Worm (Caenorhabditis elegans): ENCODE data around the gene srd-29.

The srd-29 gene

ce11 chrV:7631732-7632131 lies 3.8 kb upstream of the srd-29 start, which contains the start of gene srd-25:
srd-25 (plus strand) TSS chrV:7632032.
- TF ChIP-seq aha-1 (tag) = peak; percentile 6
- no peak for TF ChIP-seq lir-3 (tag; optimal IDR thresholded peaks at IDR 0.05)

ce11 chrV:7634657-7635056 lies 912 bp upstream of the srd-29 start, which contains the start of gene srd-31:
srd-31 (minus strand) TSS chrV:7634757.
- TF ChIP-seq F26F4.8 (GFP tag; conservative IDR thresholded peaks at IDR 0.05) (no peak), madf-9 (GFP tag; conservative IDR thresholded peaks at IDR 0.05) (no peak), T20F7.1 (GFP tag; optimal IDR thresholded peaks at IDR 0.05) (no peak), unc-130 (GFP tag; optimal IDR thresholded peaks at IDR 0.05) (no peak), F49E8.2 (tag; optimal IDR thresholded peaks at IDR 0.05; ENCODE audit: borderline replicate concordance) (no peak), dmd-8 (GFP tag; IDR thresholded peaks at IDR 0.05) (no peak), ztf-7 (tag; optimal IDR thresholded peaks at IDR 0.05) (no peak), ceh-82 (tag; optimal IDR thresholded peaks at IDR 0.05) (no peak), lim-7 (GFP tag; IDR thresholded peaks at IDR 0.05) (no peak), daf-8 (GFP tag; IDR thresholded peaks at IDR 0.05) (no peak), daf-12 (tag; optimal IDR thresholded peaks at IDR 0.05) (no peak), mes-2 (tag; optimal IDR thresholded peaks at IDR 0.05; ENCODE audit: poor library complexity, severe bottlenecking) (no peak), madf-5 (GFP tag; IDR thresholded peaks at IDR 0.05) (no peak)

- TF ChIP-seq ztf-7 (tag; optimal IDR thresholded peaks at IDR 0.05) (no peak), egl-27 (tag; optimal IDR thresholded peaks at IDR 0.05) (no peak), cey-2 (tag; optimal IDR thresholded peaks at IDR 0.05; ENCODE audit: borderline replicate concordance, insufficient read depth) (no peak), ceh-62 (tag; optimal IDR thresholded peaks at IDR 0.05) (no peak), ceh-44 (GFP tag; IDR thresholded peaks at IDR 0.05) (no peak), hlh-11 (tag; optimal IDR thresholded peaks at IDR 0.05) (no peak), lin-38 (GFP tag; IDR thresholded peaks at IDR 0.05) (no peak), lin-13 (GFP tag; optimal IDR thresholded peaks at IDR 0.05) (no peak), ztf-11 (tag; optimal IDR thresholded peaks at IDR 0.05) (no peak), nhr-102 (tag; optimal IDR thresholded peaks at IDR 0.05) (no peak), Y48G9A.11 (GFP tag; IDR thresholded peaks at IDR 0.05) (no peak)
Measured at ce11 chrV:7637801-7638200, 2.2 kb downstream of the srd-29 start, which contains the start of gene clec-45. clec-45 (plus strand) TSS chrV:7638101.

ce11 chrV:7639356-7639755 lies 3.8 kb downstream of the srd-29 start:
- TF ChIP-seq R02D3.7 (tag; optimal IDR thresholded peaks at IDR 0.05) (no peak), fos-1 (tag; optimal IDR thresholded peaks at IDR 0.05) (no peak), D1046.2 (GFP tag; IDR thresholded peaks at IDR 0.05) (no peak), aha-1 (tag) (peak; percentile 78), lim-7 (GFP tag; IDR thresholded peaks at IDR 0.05) (no peak), vab-7 (GFP tag; IDR thresholded peaks at IDR 0.05) (no peak), unc-62 (GFP tag; optimal IDR thresholded peaks at IDR 0.05 in 1 of 2) (peak in 1 of 2 experiments; percentile 76), unc-62 (tag; optimal IDR thresholded peaks at IDR 0.05) (no peak), hlh-11 (tag; optimal IDR thresholded peaks at IDR 0.05) (no peak)

- TF ChIP-seq fos-1 (tag; optimal IDR thresholded peaks at IDR 0.05) (no peak), rbr-2 (tag; optimal IDR thresholded peaks at IDR 0.05) (no peak), lin-38 (GFP tag; IDR thresholded peaks at IDR 0.05) (no peak), ceh-28 (tag; optimal IDR thresholded peaks at IDR 0.05) (no peak), lin-13 (GFP tag; optimal IDR thresholded peaks at IDR 0.05) (no peak), D1046.2 (GFP tag; IDR thresholded peaks at IDR 0.05) (no peak)
Measured at ce11 chrV:7639787-7640186, 4.2 kb downstream of the srd-29 start, which contains the start of gene F07C4.10. F07C4.10 (minus strand) TSS chrV:7639887.

- TF ChIP-seq pha-4 (GFP tag; IDR thresholded peaks at IDR 0.05) (no peak), pha-4 (tag; optimal IDR thresholded peaks at IDR 0.05) (no peak), unc-62 (GFP tag; optimal IDR thresholded peaks at IDR 0.05 in 1 of 2) (peak in 1 of 2 experiments; percentile 92), unc-62 (tag; optimal IDR thresholded peaks at IDR 0.05) (no peak), ama-1 (optimal IDR thresholded peaks at IDR 0.05) (no peak)
Measured at ce11 chrV:7641718-7642117, 6.1 kb downstream of the srd-29 start.
